Fruit fly (Drosophila melanogaster) whole organism, embryonic: Measurements from ENCODE around the gene CG42876.
A peak's percentile ranks its signal among the peaks of the same experiment; 100 is the strongest.

ENCODE experiments used
- B-H1 ChIP-seq: fragments of 200-800 bp; sonication (Bioruptor generic); IDR thresholded peaks from 3 replicates; pipeline ENCODE4 v1.3.6; 2022; ENCODE audit warnings: missing biosample characterization, missing genetic modification characterization
- B-H2 ChIP-seq: fragments of 200-800 bp; sonication (Bioruptor generic); optimal IDR thresholded peaks from 2 replicates; lab custom pipeline; 2018; ENCODE audit warnings: missing biosample characterization, mild to moderate bottlenecking, missing genetic modification characterization
- CG10147 ChIP-seq: fragments of 200-800 bp; sonication (Bioruptor generic); optimal IDR thresholded peaks from 2 replicates; lab custom pipeline; 2019; ENCODE audit warnings: missing biosample characterization, mild to moderate bottlenecking, missing genetic modification characterization, moderate library complexity
- CG10431 ChIP-seq: fragments of 200-800 bp; sonication (Bioruptor generic); optimal IDR thresholded peaks from 3 replicates; lab custom pipeline; 2018; ENCODE audit warnings: missing biosample characterization, mild to moderate bottlenecking, missing genetic modification characterization
- CG11247 ChIP-seq: fragments of 200-800 bp; sonication (Bioruptor generic); IDR thresholded peaks from 2 replicates; pipeline ENCODE4 v1.3.6; 2022; ENCODE audit warnings: missing biosample characterization, missing genetic modification characterization
- CG11398 ChIP-seq: fragments of 200-800 bp; sonication (Bioruptor generic); optimal IDR thresholded peaks from 2 replicates; lab custom pipeline; 2016; ENCODE audit warnings: missing biosample characterization, missing genetic modification characterization
- CG12236 ChIP-seq: fragments of 200-800 bp; sonication (Bioruptor generic); optimal IDR thresholded peaks from 2 replicates; lab custom pipeline; 2016; ENCODE audit warnings: missing biosample characterization, missing genetic modification characterization
- CG1233 ChIP-seq: fragments of 200-800 bp; sonication (Bioruptor generic); optimal IDR thresholded peaks from 4 replicates; lab custom pipeline; 2018; ENCODE audit warnings: missing biosample characterization, mild to moderate bottlenecking, missing genetic modification characterization
- CG13287 ChIP-seq: fragments of 200-800 bp; sonication (Bioruptor generic); IDR thresholded peaks from 2 replicates; pipeline ENCODE4 v1.3.6; 2022; ENCODE audit warnings: missing biosample characterization, missing genetic modification characterization; ENCODE audit not compliant: partially characterized antibody
- CG31365 ChIP-seq: fragments of 200-800 bp; sonication (Bioruptor generic); optimal IDR thresholded peaks from 2 replicates; lab custom pipeline; 2018; ENCODE audit warnings: missing biosample characterization, mild to moderate bottlenecking, missing genetic modification characterization
- CG6254 ChIP-seq: fragments of 200-800 bp; sonication (Bioruptor generic); optimal IDR thresholded peaks from 3 replicates; lab custom pipeline; 2017; ENCODE audit warnings: mild to moderate bottlenecking, missing biosample characterization, missing genetic modification reagents, missing genetic modification characterization
- CG8388 ChIP-seq: fragments of 200-800 bp; sonication (Bioruptor generic); optimal IDR thresholded peaks from 2 replicates; lab custom pipeline; 2019; ENCODE audit warnings: missing biosample characterization, mild to moderate bottlenecking, missing genetic modification characterization, moderate library complexity
- CG8944 ChIP-seq: fragments of 200-800 bp; sonication (Bioruptor generic); optimal IDR thresholded peaks from 3 replicates; lab custom pipeline; 2016; ENCODE audit warnings: missing biosample characterization, missing genetic modification characterization
- CG9215 ChIP-seq: fragments of 200-800 bp; sonication (Bioruptor generic); IDR thresholded peaks from 2 replicates; pipeline ENCODE4 v1.3.6; 2022; ENCODE audit warnings: missing biosample characterization, missing genetic modification characterization
- CoRest ChIP-seq: fragments of 200-800 bp; sonication (Bioruptor generic); optimal IDR thresholded peaks from 3 replicates; lab custom pipeline; 2018; ENCODE audit warnings: missing biosample characterization, mild to moderate bottlenecking, missing genetic modification characterization, moderate library complexity
- Dip3 ChIP-seq: fragments of 200-800 bp; sonication (Bioruptor generic); optimal IDR thresholded peaks from 3 replicates; lab custom pipeline; 2016; ENCODE audit warnings: missing biosample characterization, missing genetic modification characterization
- Drgx ChIP-seq: fragments of 200-800 bp; sonication (Bioruptor generic); IDR thresholded peaks from 2 replicates; pipeline ENCODE4 v1.3.6; 2022; ENCODE audit warnings: missing biosample characterization, missing genetic modification characterization
- E2f1 ChIP-seq: fragments of 200-800 bp; sonication (Bioruptor generic); IDR thresholded peaks from 2 replicates; pipeline ENCODE4 v1.3.6; 2022; ENCODE audit warnings: missing biosample characterization, missing genetic modification characterization
- Gsc ChIP-seq: fragments of 200-800 bp; sonication (Bioruptor generic); IDR thresholded peaks from 2 replicates; pipeline ENCODE4 v1.3.6; 2022; ENCODE audit warnings: missing biosample characterization, missing genetic modification characterization
- Hr51 ChIP-seq, 2 experiments: fragments of 200-800 bp; sonication (Bioruptor generic); optimal IDR thresholded peaks; 2 replicates in 1 of 2; 3 replicates in 1 of 2; lab custom pipeline; 2016 to 2018; ENCODE audit warnings: missing biosample characterization in 2 of 2, missing genetic modification characterization in 2 of 2, mild to moderate bottlenecking in 1 of 2, moderate library complexity in 1 of 2
- Hsf ChIP-seq: fragments of 200-800 bp; sonication (Bioruptor generic); optimal IDR thresholded peaks from 3 replicates; lab custom pipeline; 2016; ENCODE audit warnings: missing biosample characterization, missing genetic modification characterization
- Lim3 ChIP-seq: fragments of 200-800 bp; sonication (Bioruptor generic); IDR thresholded peaks from 2 replicates; pipeline ENCODE4 v1.3.6; 2022; ENCODE audit warnings: missing biosample characterization, missing genetic modification characterization
- MTF-1 ChIP-seq: fragments of 200-800 bp; sonication (Bioruptor generic); optimal IDR thresholded peaks from 2 replicates; lab custom pipeline; 2018; ENCODE audit warnings: missing biosample characterization, mild to moderate bottlenecking, missing genetic modification characterization, borderline replicate concordance
- Mes4 ChIP-seq: fragments of 200-800 bp; sonication (Bioruptor generic); optimal IDR thresholded peaks from 2 replicates; lab custom pipeline; 2016; ENCODE audit warnings: missing biosample characterization, missing genetic modification characterization
- Myb ChIP-seq: fragments of 200-800 bp; sonication (Bioruptor generic); optimal IDR thresholded peaks from 2 replicates; lab custom pipeline; 2016; ENCODE audit warnings: missing biosample characterization, missing genetic modification characterization
- Ptx1 ChIP-seq: fragments of 200-800 bp; sonication (Bioruptor generic); IDR thresholded peaks from 2 replicates; pipeline ENCODE4 v1.3.6; 2022; ENCODE audit warnings: missing biosample characterization, missing genetic modification characterization
- Sox100B ChIP-seq: fragments of 200-800 bp; sonication (Bioruptor generic); optimal IDR thresholded peaks from 3 replicates; lab custom pipeline; 2018; ENCODE audit warnings: missing biosample characterization, mild to moderate bottlenecking, missing genetic modification characterization
- Tbp ChIP-seq: fragments of >200 bp; optimal IDR thresholded peaks from 2 replicates; lab custom pipeline; 2018; ENCODE audit warnings: missing biosample characterization, missing genetic modification characterization
- Xbp1 ChIP-seq: fragments of 200-800 bp; sonication (Bioruptor generic); optimal IDR thresholded peaks from 3 replicates; lab custom pipeline; 2016; ENCODE audit warnings: missing biosample characterization, mild to moderate bottlenecking, missing genetic modification characterization
- amos ChIP-seq: fragments of 200-800 bp; sonication (Bioruptor generic); IDR thresholded peaks from 2 replicates; pipeline ENCODE4 v1.3.6; 2022; ENCODE audit warnings: missing biosample characterization, missing genetic modification characterization; ENCODE audit not compliant: partially characterized antibody
- ara ChIP-seq: fragments of 200-800 bp; sonication (Bioruptor generic); IDR thresholded peaks from 2 replicates; pipeline ENCODE4 v1.3.6; 2022; ENCODE audit warnings: missing biosample characterization, missing genetic modification characterization
- cg ChIP-seq: fragments of 200-800 bp; sonication (Bioruptor generic); optimal IDR thresholded peaks from 3 replicates; lab custom pipeline; 2019; ENCODE audit warnings: missing biosample characterization, mild to moderate bottlenecking, missing genetic modification characterization, moderate library complexity
- dati ChIP-seq: fragments of 200-800 bp; sonication (Bioruptor generic); IDR thresholded peaks from 2 replicates; pipeline ENCODE4 v1.3.6; 2022; ENCODE audit warnings: missing biosample characterization, missing genetic modification characterization
- emc ChIP-seq: fragments of 200-800 bp; sonication (Bioruptor generic); optimal IDR thresholded peaks from 2 replicates; lab custom pipeline; 2016; ENCODE audit warnings: missing biosample characterization, missing genetic modification characterization
- eve ChIP-seq, 2 experiments: fragments of >200 bp; optimal IDR thresholded peaks; 2 replicates each; lab custom pipeline; 2017; ENCODE audit warnings: missing biosample characterization in 2 of 2, missing genetic modification characterization in 2 of 2
- fd102C ChIP-seq: fragments of 200-800 bp; sonication (Bioruptor generic); optimal IDR thresholded peaks from 2 replicates; lab custom pipeline; 2018; ENCODE audit warnings: missing biosample characterization, mild to moderate bottlenecking, missing genetic modification characterization, moderate library complexity
- gro ChIP-seq: fragments of 200-800 bp; sonication (Bioruptor generic); optimal IDR thresholded peaks from 2 replicates; lab custom pipeline; 2016; ENCODE audit warnings: missing biosample characterization, missing genetic modification characterization
- gt ChIP-seq: fragments of 200-800 bp; sonication (Bioruptor generic); IDR thresholded peaks from 2 replicates; pipeline ENCODE4 v1.3.6; 2022; ENCODE audit warnings: missing biosample characterization, missing genetic modification characterization
- lbe ChIP-seq: fragments of 200-800 bp; sonication (Bioruptor generic); optimal IDR thresholded peaks from 2 replicates; lab custom pipeline; 2016; ENCODE audit warnings: missing biosample characterization, mild to moderate bottlenecking, missing genetic modification characterization
- nau ChIP-seq: fragments of 200-800 bp; sonication (Bioruptor generic); optimal IDR thresholded peaks from 3 replicates; lab custom pipeline; 2017; ENCODE audit warnings: missing biosample characterization, mild to moderate bottlenecking, missing genetic modification characterization, missing genetic modification reagents
- nerfin-2 ChIP-seq: fragments of 200-800 bp; sonication (Bioruptor generic); IDR thresholded peaks from 2 replicates; pipeline ENCODE4 v1.3.6; 2022; ENCODE audit warnings: missing biosample characterization, missing genetic modification characterization; ENCODE audit not compliant: partially characterized antibody
- onecut ChIP-seq: fragments of 200-800 bp; sonication (Bioruptor generic); IDR thresholded peaks from 2 replicates; pipeline ENCODE4 v1.3.6; 2022; ENCODE audit warnings: missing biosample characterization, missing genetic modification characterization
- sens-2 ChIP-seq: fragments of 200-800 bp; sonication (Bioruptor generic); IDR thresholded peaks from 2 replicates; pipeline ENCODE4 v1.3.6; 2022; ENCODE audit warnings: missing biosample characterization, missing genetic modification characterization
- sima ChIP-seq: fragments of 200-800 bp; sonication (Bioruptor generic); optimal IDR thresholded peaks from 2 replicates; lab custom pipeline; 2016; ENCODE audit warnings: missing biosample characterization, missing genetic modification characterization
- slou ChIP-seq: fragments of 200-800 bp; sonication (Bioruptor generic); optimal IDR thresholded peaks from 3 replicates; lab custom pipeline; 2016; ENCODE audit warnings: missing biosample characterization, missing genetic modification characterization
- stwl ChIP-seq: fragments of 200-800 bp; sonication (Bioruptor generic); optimal IDR thresholded peaks from 3 replicates; lab custom pipeline; 2018; ENCODE audit warnings: missing biosample characterization, mild to moderate bottlenecking, missing genetic modification characterization, moderate library complexity
- usp ChIP-seq: fragments of >200 bp; optimal IDR thresholded peaks from 2 replicates; lab custom pipeline; 2017; ENCODE audit warnings: missing biosample characterization, missing genetic modification characterization
- vvl ChIP-seq: fragments of 200-800 bp; sonication (Bioruptor generic); IDR thresholded peaks from 2 replicates; pipeline ENCODE4 v1.3.6; 2022; ENCODE audit warnings: missing biosample characterization, missing genetic modification characterization

CG42876 gene

DNA sequence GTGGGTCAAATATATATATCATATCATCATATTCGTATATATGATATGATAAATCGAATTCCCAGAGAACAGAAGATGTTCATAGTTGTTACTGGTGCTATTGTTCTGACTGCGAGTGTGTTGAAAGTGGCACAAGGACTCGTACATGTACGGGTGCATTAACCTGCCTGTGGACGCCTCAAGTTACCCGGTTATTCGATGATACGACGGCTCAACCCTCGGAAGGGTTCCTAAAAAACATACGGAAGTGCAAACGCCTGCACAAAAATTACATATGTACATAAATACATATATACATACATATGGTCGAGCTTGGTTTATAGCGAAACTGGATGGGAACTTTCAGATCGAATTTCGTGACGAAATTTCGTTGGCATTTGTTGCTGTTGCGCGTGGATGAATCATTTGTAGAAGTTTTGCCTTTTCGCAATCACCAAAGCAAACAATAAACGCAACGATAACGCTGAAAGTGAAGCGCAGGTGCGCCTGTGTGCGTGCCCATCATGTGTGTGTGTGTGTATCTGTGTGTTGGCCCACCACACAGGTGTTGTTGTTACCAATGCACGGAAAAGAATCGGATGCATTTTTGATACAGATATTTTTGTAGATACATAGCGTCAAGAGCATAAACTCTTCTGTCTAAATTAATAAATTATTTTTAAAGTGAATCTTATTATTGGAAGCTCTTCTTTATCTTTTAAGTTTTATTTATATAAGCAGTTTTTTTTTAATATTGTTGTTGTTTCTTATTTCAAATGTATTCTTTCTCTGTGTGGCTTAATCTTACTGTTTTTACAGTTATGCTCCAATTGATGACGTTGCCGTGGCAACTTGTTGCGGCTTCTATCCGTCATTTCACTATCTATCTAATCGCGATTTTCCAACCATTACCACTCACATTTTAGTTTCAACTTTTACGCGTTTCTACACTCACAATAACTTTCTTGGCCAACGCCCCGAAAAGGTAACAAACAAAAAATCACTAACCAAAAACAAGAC, 50.2 kb downstream of the CG42876 start (continued):
- TF ChIP-seq MTF-1 (GFP tag; lab: Kevin White, UChicago) (peak; percentile 24), vvl (GFP tag; lab: Robert Waterston, UW) (peak; percentile 90), CG11398 (GFP tag; lab: Kevin White, UChicago) (no peak), CG10147 (GFP tag; lab: Kevin White, UChicago) (no peak), Xbp1 (GFP tag; lab: Kevin White, UChicago) (peak; percentile 65), CG1233 (GFP tag; lab: Kevin White, UChicago) (peak; percentile 65), cg (peak; percentile 59), CoRest (peak; percentile 78), Drgx (peak; percentile 86), emc (GFP tag; lab: Kevin White, UChicago) (no peak), Lim3 (GFP tag; lab: Robert Waterston, UW) (0 out of 2 replicates have a peak, but pooled peaks have one; percentile 42), Ptx1 (GFP tag; lab: Robert Waterston, UW) (peak; percentile 87), sima (no peak), Tbp (GFP tag; lab: Kevin White, UChicago) (no peak), CG13287 (GFP tag; lab: Robert Waterston, UW) (no peak), sens-2 (GFP tag; lab: Robert Waterston, UW) (peak; percentile 52; the same call in 1 of the 2 replicates), usp (no peak), CG6254 (GFP tag; lab: Kevin White, UChicago) (peak; percentile 72), CG12236 (GFP tag; lab: Kevin White, UChicago) (peak; percentile 9), onecut (GFP tag; lab: Robert Waterston, UW) (peak; percentile 64), Hr51 (GFP tag; optimal IDR thresholded peaks at IDR 0.05; lab: Kevin White, UChicago) (peak in 1 of 2 experiments; percentile 82), B-H1 (GFP tag; lab: Robert Waterston, UW) (peak; percentile 75), Dip3 (GFP tag; lab: Kevin White, UChicago) (no peak), CG8388 (GFP tag; lab: Kevin White, UChicago) (peak; percentile 72), B-H2 (GFP tag; lab: Kevin White, UChicago) (no peak), Mes4 (peak; percentile 19), dati (0 out of 2 replicates have a peak, but pooled peaks have one; percentile 53), gt (peak; percentile 39; the same call in 1 of the 2 replicates), nerfin-2 (GFP tag; lab: Robert Waterston, UW) (no peak), CG8944 (GFP tag; lab: Kevin White, UChicago) (peak; percentile 15), Hsf (GFP tag; lab: Kevin White, UChicago) (peak; percentile 56), nau (GFP tag; lab: Kevin White, UChicago) (no peak), eve (GFP tag; optimal IDR thresholded peaks at IDR 0.05; lab: Kevin White, UChicago) (no peak), CG9215 (peak; percentile 53), fd102C (GFP tag; lab: Kevin White, UChicago) (no peak), E2f1 (peak; percentile 85), CG11247 (peak; percentile 55; the same call in 1 of the 2 replicates), slou (GFP tag; lab: Kevin White, UChicago) (peak; percentile 16), CG31365 (tag; lab: Kevin White, UChicago) (no peak), amos (no peak), Myb (GFP tag; lab: Kevin White, UChicago) (no peak), stwl (tag; lab: Kevin White, UChicago) (peak; percentile 8), gro (GFP tag; lab: Kevin White, UChicago) (no peak), Gsc (GFP tag; lab: Robert Waterston, UW) (no peak), Sox100B (GFP tag; lab: Kevin White, UChicago) (peak; percentile 83), lbe (peak; percentile 80), CG10431 (GFP tag; lab: Kevin White, UChicago) (no peak), ara (GFP tag; lab: Robert Waterston, UW) (peak; percentile 83)
